Worm (Caenorhabditis elegans): ENCODE data around the gene qui-1.

qui-1 gene

ce11 chrIV:13601428-13601827, 39.8 kb downstream of the qui-1 start:
- TF ChIP-seq madf-6 (GFP tag; IDR thresholded peaks at IDR 0.05): peak; percentile 77
- TF ChIP-seq D2030.7 (GFP tag; IDR thresholded peaks at IDR 0.05): peak; percentile 53
- no peak for TF ChIP-seq lin-40 (tag; optimal IDR thresholded peaks at IDR 0.05)
- peak; percentile 21; the same call in 1 of the 2 replicates for TF ChIP-seq ekl-4 (GFP tag; IDR thresholded peaks at IDR 0.05)
- TF ChIP-seq lsy-27 (tag; optimal IDR thresholded peaks at IDR 0.05; ENCODE audit: borderline replicate concordance, insufficient read depth): no peak
- TF ChIP-seq nfya-1 (tag; optimal IDR thresholded peaks at IDR 0.05; ENCODE audit: borderline replicate concordance, insufficient read depth): no peak
- TF ChIP-seq lin-54 (GFP tag; optimal IDR thresholded peaks at IDR 0.05): peak; percentile 30
- TF ChIP-seq repo-1 (tag; optimal IDR thresholded peaks at IDR 0.05): no peak
- TF ChIP-seq cebp-2 (GFP tag; IDR thresholded peaks at IDR 0.05): 0 out of 2 replicates have a peak, but pooled peaks have one; percentile 51
- TF ChIP-seq F33H1.4 (GFP tag; IDR thresholded peaks at IDR 0.05): peak; percentile 33; the same call in 1 of the 2 replicates
- TF ChIP-seq snpc-1.1 (tag; optimal IDR thresholded peaks at IDR 0.05; ENCODE audit: insufficient read depth): peak; percentile 93
- 0 out of 2 replicates have a peak, but pooled peaks have one; percentile 39 for TF ChIP-seq lin-26 (GFP tag; IDR thresholded peaks at IDR 0.05)
- no peak for TF ChIP-seq K12H6.12 (tag; optimal IDR thresholded peaks at IDR 0.05)
- no peak for TF ChIP-seq ZK185.1 (tag; optimal IDR thresholded peaks at IDR 0.05; ENCODE audit: poor library complexity, severe bottlenecking)
- TF ChIP-seq akir-1 (GFP tag; optimal IDR thresholded peaks at IDR 0.05): no peak
- peak; percentile 97 for TF ChIP-seq hmg-1.2 (GFP tag; IDR thresholded peaks at IDR 0.05)
- TF ChIP-seq hmg-20 (GFP tag; IDR thresholded peaks at IDR 0.05): no peak
- TF ChIP-seq dox-1 (GFP tag; IDR thresholded peaks at IDR 0.05): peak; percentile 29; the same call in 1 of the 2 replicates
- TF ChIP-seq attf-6 (GFP tag; IDR thresholded peaks at IDR 0.05): peak; percentile 99
- peak; percentile 14; the same call in 1 of the 2 replicates for TF ChIP-seq ceh-100 (GFP tag; IDR thresholded peaks at IDR 0.05)
- no peak for TF ChIP-seq unc-130 (GFP tag; optimal IDR thresholded peaks at IDR 0.05)
- TF ChIP-seq hsf-1 (GFP tag; IDR thresholded peaks at IDR 0.05): peak; percentile 46; the same call in 1 of the 2 replicates
- peak; percentile 86 for TF ChIP-seq F49E8.2 (tag; optimal IDR thresholded peaks at IDR 0.05; ENCODE audit: insufficient read depth)
- TF ChIP-seq snpc-4 (GFP tag; optimal IDR thresholded peaks at IDR 0.05): peak; percentile 87
- peak; percentile 92 to 98 (median 95) for TF ChIP-seq snpc-4 (tag; optimal IDR thresholded peaks at IDR 0.05)
- peak; percentile 22; the same call in 1 of the 2 replicates for TF ChIP-seq rcor-1 (GFP tag; IDR thresholded peaks at IDR 0.05)
- peak; percentile 36 for TF ChIP-seq snpc-1.3 (tag; optimal IDR thresholded peaks at IDR 0.05; ENCODE audit: insufficient read depth)
- no peak for TF ChIP-seq C17E4.6 (GFP tag; IDR thresholded peaks at IDR 0.05)
- TF ChIP-seq pbrm-1 (GFP tag; IDR thresholded peaks at IDR 0.05): peak; percentile 84
- TF ChIP-seq snpc-3.4 (tag; optimal IDR thresholded peaks at IDR 0.05): peak; percentile 77
- peak; percentile 75 for TF ChIP-seq tbp1 (GFP tag; optimal IDR thresholded peaks at IDR 0.05)
- TF ChIP-seq ztf-22 (GFP tag; optimal IDR thresholded peaks at IDR 0.05): no peak
- no peak for TF ChIP-seq ztf-28 (GFP tag; IDR thresholded peaks at IDR 0.05)
- peak; percentile 19 for TF ChIP-seq lsl-1 (GFP tag; optimal IDR thresholded peaks at IDR 0.05)

- TF ChIP-seq egrh-3 (GFP tag; IDR thresholded peaks at IDR 0.05) (no peak), ceh-100 (GFP tag; IDR thresholded peaks at IDR 0.05) (no peak), madf-6 (GFP tag; IDR thresholded peaks at IDR 0.05) (peak; percentile 65; the same call in 1 of the 2 replicates), F39B2.1 (GFP tag; IDR thresholded peaks at IDR 0.05) (no peak), nfya-2 (GFP tag; IDR thresholded peaks at IDR 0.05) (no peak), ekl-4 (GFP tag; IDR thresholded peaks at IDR 0.05) (0 out of 2 replicates have a peak, but pooled peaks have one; percentile 35), ztf-25 (GFP tag; IDR thresholded peaks at IDR 0.05) (no peak), attf-6 (GFP tag; IDR thresholded peaks at IDR 0.05) (peak; percentile 94), rcor-1 (GFP tag; IDR thresholded peaks at IDR 0.05) (0 out of 2 replicates have a peak, but pooled peaks have one; percentile 16), C17E4.6 (GFP tag; IDR thresholded peaks at IDR 0.05) (no peak), ztf-22 (GFP tag; optimal IDR thresholded peaks at IDR 0.05) (no peak), ets-4 (GFP tag; optimal IDR thresholded peaks at IDR 0.05) (no peak), K12H6.12 (tag; optimal IDR thresholded peaks at IDR 0.05) (no peak), efl-1 (GFP tag; optimal IDR thresholded peaks at IDR 0.05) (no peak), snpc-1.1 (tag; optimal IDR thresholded peaks at IDR 0.05; ENCODE audit: insufficient read depth) (peak; percentile 93), die-1 (tag; optimal IDR thresholded peaks at IDR 0.05) (no peak), nhr-179 (tag; optimal IDR thresholded peaks at IDR 0.05) (no peak), lsl-1 (GFP tag; optimal IDR thresholded peaks at IDR 0.05) (no peak), F49E8.2 (tag; optimal IDR thresholded peaks at IDR 0.05; ENCODE audit: insufficient read depth) (no peak), hrde-1 (tag; optimal IDR thresholded peaks at IDR 0.05; ENCODE audit: borderline replicate concordance) (no peak)
These were observed 40.5 kb downstream of the qui-1 start, which contains the start of gene Y45F10B.59 for ce11 chrIV:13601973-13602669. Gene Y45F10B.59 (plus strand): TSS chrIV:13602619.
